Worm (Caenorhabditis elegans): ENCODE data around the gene emg-1.

- TF ChIP-seq ama-1 (optimal IDR thresholded peaks at IDR 0.05) (no peak), flt-1 (GFP tag; IDR thresholded peaks at IDR 0.05) (no peak), tra-4 (tag; optimal IDR thresholded peaks at IDR 0.05) (no peak), F13C5.2 (tag; optimal IDR thresholded peaks at IDR 0.05) (no peak), tbx-11 (GFP tag; IDR thresholded peaks at IDR 0.05) (no peak), B0310.2 (tag; optimal IDR thresholded peaks at IDR 0.05) (no peak), ceh-13 (GFP tag; optimal IDR thresholded peaks at IDR 0.05) (no peak), sea-1 (GFP tag; conservative IDR thresholded peaks at IDR 0.05) (no peak), scrt-1 (GFP tag; IDR thresholded peaks at IDR 0.05) (no peak), pes-1 (GFP tag; IDR thresholded peaks at IDR 0.05) (no peak), ets-7 (tag; optimal IDR thresholded peaks at IDR 0.05) (no peak), hmbx-1 (tag; optimal IDR thresholded peaks at IDR 0.05) (no peak), aly-1 (tag; optimal IDR thresholded peaks at IDR 0.05) (no peak), ceh-36 (tag; optimal IDR thresholded peaks at IDR 0.05) (no peak)
These were observed 34.2 kb upstream of the emg-1 start, which contains the start of gene mrpl-22 for ce11 chrIII:10615166-10615565.

Data from whole organism, early embryonic.